Fruit fly (Drosophila melanogaster) whole organism, embryonic: Measurements from ENCODE around the gene CG4577.

ENCODE experiments used
- CG2678 ChIP-seq: fragments of 200-800 bp; sonication (Bioruptor generic); optimal IDR thresholded peaks from 3 replicates; lab custom pipeline; 2019; ENCODE audit warnings: missing biosample characterization, mild to moderate bottlenecking, missing genetic modification characterization, moderate library complexity
- Mes4 ChIP-seq: fragments of 200-800 bp; sonication (Bioruptor generic); optimal IDR thresholded peaks from 2 replicates; lab custom pipeline; 2016; ENCODE audit warnings: missing biosample characterization, missing genetic modification characterization
- esg ChIP-seq: fragments of 200-800 bp; sonication (Bioruptor generic); conservative IDR thresholded peaks from 2 replicates; pipeline ENCODE4 v1.3.6; 2022; ENCODE audit warnings: missing biosample characterization, missing genetic modification characterization
- hth ChIP-seq: fragments of >200 bp; optimal IDR thresholded peaks from 2 replicates; lab custom pipeline; 2017; ENCODE audit warnings: inconsistent platforms
- nau ChIP-seq: fragments of 200-800 bp; sonication (Bioruptor generic); optimal IDR thresholded peaks from 3 replicates; lab custom pipeline; 2017; ENCODE audit warnings: missing biosample characterization, mild to moderate bottlenecking, missing genetic modification characterization, missing genetic modification reagents

DNA sequence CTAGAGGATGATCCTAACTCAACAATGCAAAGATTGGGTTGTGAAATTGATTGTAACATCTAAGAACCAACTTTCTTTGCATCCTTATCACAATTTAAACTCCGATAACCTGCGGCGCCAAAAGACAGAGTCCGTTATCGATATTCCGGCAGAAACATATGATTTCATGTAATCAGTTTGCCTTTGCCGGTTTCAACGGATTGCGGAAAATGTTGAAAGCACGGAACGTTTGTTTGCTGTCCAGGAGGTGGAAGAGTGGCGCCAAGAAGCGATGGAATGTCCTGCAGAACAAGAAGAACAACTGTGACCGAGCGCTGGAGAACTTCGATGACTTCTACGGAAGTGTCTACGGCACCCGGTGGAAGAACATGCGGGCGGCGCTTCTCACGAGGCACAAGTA lies 13.2 kb downstream of the CG4577 start:
- TF ChIP-seq hth (lab: Kevin White, UChicago) (no peak), CG2678 (tag; lab: Kevin White, UChicago) (no peak), Mes4 (no peak), esg (no peak), nau (GFP tag; lab: Kevin White, UChicago) (no peak)
